Fruit fly (Drosophila melanogaster) whole organism, prepupa: Measurements from ENCODE around the gene CG42853.

Experiments
- Blimp-1 ChIP-seq: fragments of 200-800 bp; sonication (Bioruptor generic); optimal IDR thresholded peaks from 3 replicates; lab custom pipeline; 2017; ENCODE audit warnings: missing biosample characterization, missing genetic modification characterization, mild to moderate bottlenecking, moderate library complexity, missing genetic modification reagents
- CG10631 ChIP-seq: fragments of 200-800 bp; sonication (Bioruptor generic); optimal IDR thresholded peaks from 2 replicates; lab custom pipeline; 2016; ENCODE audit warnings: missing biosample characterization, missing genetic modification characterization
- CG11762 ChIP-seq: fragments of 200-800 bp; sonication (Bioruptor generic); optimal IDR thresholded peaks from 3 replicates; lab custom pipeline; 2016; ENCODE audit warnings: missing biosample characterization, missing genetic modification characterization; ENCODE audit not compliant: insufficient read depth
- CG11902 ChIP-seq: fragments of 200-800 bp; sonication (Bioruptor generic); optimal IDR thresholded peaks from 3 replicates; lab custom pipeline; 2016; ENCODE audit warnings: missing biosample characterization, missing genetic modification characterization
- CG15336 ChIP-seq: fragments of 200-800 bp; sonication (Bioruptor generic); IDR thresholded peaks from 2 replicates; pipeline ENCODE4 v1.3.6; 2022; ENCODE audit warnings: missing biosample characterization, missing genetic modification characterization
- CG16779 ChIP-seq: fragments of 200-800 bp; sonication (Bioruptor generic); optimal IDR thresholded peaks from 3 replicates; lab custom pipeline; 2017; ENCODE audit warnings: missing biosample characterization, mild to moderate bottlenecking, missing genetic modification characterization
- CG3032 ChIP-seq: fragments of 200-800 bp; optimal IDR thresholded peaks from 2 replicates; lab custom pipeline; 2019; ENCODE audit warnings: missing biosample characterization, mild to moderate bottlenecking, missing genetic modification characterization, moderate library complexity
- CG31627 ChIP-seq: fragments of 200-800 bp; sonication (Bioruptor generic); optimal IDR thresholded peaks from 3 replicates; lab custom pipeline; 2016; ENCODE audit warnings: missing biosample characterization, missing genetic modification characterization
- CG32006 ChIP-seq: fragments of 200-800 bp; sonication (Bioruptor generic); optimal IDR thresholded peaks from 3 replicates; lab custom pipeline; 2017; ENCODE audit warnings: missing biosample characterization, mild to moderate bottlenecking, missing genetic modification characterization
- CG34406 ChIP-seq: fragments of 200-800 bp; sonication (Bioruptor generic); optimal IDR thresholded peaks from 3 replicates; lab custom pipeline; 2016; ENCODE audit warnings: missing biosample characterization, missing genetic modification characterization
- CG3919 ChIP-seq: fragments of 200-800 bp; sonication (Bioruptor generic); optimal IDR thresholded peaks from 3 replicates; lab custom pipeline; 2016; ENCODE audit warnings: missing biosample characterization, missing genetic modification characterization
- CG6276 ChIP-seq: fragments of 200-800 bp; sonication (Bioruptor generic); optimal IDR thresholded peaks from 2 replicates; lab custom pipeline; 2017; ENCODE audit warnings: missing biosample characterization, mild to moderate bottlenecking, missing genetic modification characterization
- CG6792 ChIP-seq: fragments of 200-800 bp; sonication (Bioruptor generic); optimal IDR thresholded peaks from 3 replicates; lab custom pipeline; 2016; ENCODE audit warnings: missing biosample characterization, missing genetic modification characterization
- CG6808 ChIP-seq: fragments of 200-800 bp; sonication (Bioruptor generic); optimal IDR thresholded peaks from 3 replicates; lab custom pipeline; 2017; ENCODE audit warnings: missing biosample characterization, missing genetic modification characterization, mild to moderate bottlenecking, moderate library complexity, missing genetic modification reagents
- CG6854 ChIP-seq: fragments of 200-800 bp; sonication (Bioruptor generic); optimal IDR thresholded peaks from 2 replicates; lab custom pipeline; 2017; ENCODE audit warnings: missing biosample characterization, mild to moderate bottlenecking, missing genetic modification characterization
- CG7368 ChIP-seq: fragments of 200-800 bp; sonication (Bioruptor generic); optimal IDR thresholded peaks from 3 replicates; lab custom pipeline; 2016; ENCODE audit warnings: missing biosample characterization, missing genetic modification characterization
- CG8119 ChIP-seq: fragments of 200-800 bp; sonication (Bioruptor generic); IDR thresholded peaks from 3 replicates; pipeline ENCODE4 v1.3.6; 2022; ENCODE audit warnings: missing biosample characterization, missing genetic modification characterization
- CG8632 ChIP-seq: fragments of 200-800 bp; sonication (Bioruptor generic); optimal IDR thresholded peaks from 3 replicates; lab custom pipeline; 2016; ENCODE audit warnings: missing biosample characterization, missing genetic modification characterization
- CG9139 ChIP-seq: fragments of 200-800 bp; sonication (Bioruptor generic); optimal IDR thresholded peaks from 3 replicates; lab custom pipeline; 2017; ENCODE audit warnings: missing biosample characterization, mild to moderate bottlenecking, missing genetic modification characterization
- Eip78C ChIP-seq: fragments of 200-800 bp; sonication (Bioruptor generic); peaks from one replicate; lab custom pipeline; 2016; ENCODE audit warnings: missing biosample characterization, missing genetic modification characterization
- Eip93F ChIP-seq: fragments of 200-800 bp; sonication (Bioruptor generic); optimal IDR thresholded peaks from 2 replicates; lab custom pipeline; 2016; ENCODE audit warnings: missing biosample characterization, mild to moderate bottlenecking, missing genetic modification characterization
- Ets21C ChIP-seq: fragments of 200-800 bp; sonication (Bioruptor generic); optimal IDR thresholded peaks from 3 replicates; lab custom pipeline; 2016; ENCODE audit warnings: missing biosample characterization, missing genetic modification characterization
- Ets96B ChIP-seq: fragments of 200-800 bp; optimal IDR thresholded peaks from 2 replicates; lab custom pipeline; 2019; ENCODE audit warnings: missing biosample characterization, mild to moderate bottlenecking, missing genetic modification characterization, moderate library complexity
- Gug ChIP-seq: fragments of 200-800 bp; sonication (Bioruptor generic); IDR thresholded peaks from 2 replicates; pipeline ENCODE4 v1.3.6; 2022; ENCODE audit warnings: missing biosample characterization, missing genetic modification characterization
- Hr38 ChIP-seq: sonication (Bioruptor generic); optimal IDR thresholded peaks from 2 replicates; lab custom pipeline; 2016; ENCODE audit warnings: missing biosample characterization, missing genetic modification characterization
- Hr39 ChIP-seq: fragments of 200-800 bp; sonication (Bioruptor generic); optimal IDR thresholded peaks from 2 replicates; lab custom pipeline; 2016; ENCODE audit warnings: missing biosample characterization, missing genetic modification characterization
- Hr4 ChIP-seq: fragments of 200-800 bp; sonication (Bioruptor generic); optimal IDR thresholded peaks from 3 replicates; lab custom pipeline; 2016; ENCODE audit warnings: missing biosample characterization, missing genetic modification characterization
- OdsH ChIP-seq: fragments of 200-800 bp; sonication (Bioruptor generic); optimal IDR thresholded peaks from 3 replicates; lab custom pipeline; 2016; ENCODE audit warnings: missing biosample characterization, missing genetic modification characterization
- Smox ChIP-seq: fragments of 200-800 bp; sonication (Bioruptor generic); optimal IDR thresholded peaks from 3 replicates; lab custom pipeline; 2016; ENCODE audit warnings: missing biosample characterization, missing genetic modification characterization
- Sox102F ChIP-seq: fragments of 200-800 bp; sonication (Bioruptor generic); optimal IDR thresholded peaks from 2 replicates; lab custom pipeline; 2016; ENCODE audit warnings: missing biosample characterization, mild to moderate bottlenecking, missing genetic modification characterization
- achi ChIP-seq: fragments of 200-800 bp; sonication (Bioruptor generic); optimal IDR thresholded peaks from 3 replicates; lab custom pipeline; 2016; ENCODE audit warnings: missing biosample characterization, missing genetic modification characterization
- cyc ChIP-seq: fragments of 200-800 bp; sonication (Bioruptor generic); optimal IDR thresholded peaks from 3 replicates; lab custom pipeline; 2016; ENCODE audit warnings: missing biosample characterization, missing genetic modification characterization
- dac ChIP-seq: fragments of 200-800 bp; sonication (Bioruptor generic); optimal IDR thresholded peaks from 2 replicates; lab custom pipeline; 2017; ENCODE audit warnings: missing biosample characterization, mild to moderate bottlenecking, missing genetic modification characterization
- eg ChIP-seq: fragments of 200-800 bp; sonication (Bioruptor generic); IDR thresholded peaks from 3 replicates; pipeline ENCODE4 v1.3.6; 2022; ENCODE audit warnings: missing biosample characterization, missing genetic modification characterization
- esn ChIP-seq: fragments of 200-800 bp; sonication (Bioruptor generic); optimal IDR thresholded peaks from 2 replicates; lab custom pipeline; 2016; ENCODE audit warnings: missing biosample characterization, mild to moderate bottlenecking, missing genetic modification characterization, moderate library complexity
- fd59A ChIP-seq: fragments of 200-800 bp; sonication (Bioruptor generic); optimal IDR thresholded peaks from 2 replicates; lab custom pipeline; 2017; ENCODE audit warnings: missing biosample characterization, mild to moderate bottlenecking, missing genetic modification characterization, missing genetic modification reagents
- lz ChIP-seq: fragments of 200-800 bp; sonication (Bioruptor generic); optimal IDR thresholded peaks from 3 replicates; lab custom pipeline; 2016; ENCODE audit warnings: missing biosample characterization, missing genetic modification characterization
- net ChIP-seq: fragments of 200-800 bp; sonication (Bioruptor generic); optimal IDR thresholded peaks from 3 replicates; lab custom pipeline; 2016; ENCODE audit warnings: missing biosample characterization, missing genetic modification characterization
- salr ChIP-seq, 2 experiments: fragments of 200-800 bp; sonication (Bioruptor generic); optimal IDR thresholded peaks; 3 replicates each; lab custom pipeline; 2016 to 2018; ENCODE audit warnings: missing biosample characterization in 2 of 2, missing genetic modification characterization in 2 of 2, mild to moderate bottlenecking in 1 of 2
- spab ChIP-seq: fragments of 200-800 bp; sonication (Bioruptor generic); optimal IDR thresholded peaks from 2 replicates; lab custom pipeline; 2017; ENCODE audit warnings: missing biosample characterization, mild to moderate bottlenecking, missing genetic modification characterization, missing genetic modification reagents
- ss ChIP-seq, 2 experiments: fragments of 200-800 bp; sonication (Bioruptor generic); optimal IDR thresholded peaks; 2 replicates in 1 of 2; 3 replicates in 1 of 2; lab custom pipeline; 2017 to 2018; ENCODE audit warnings: mild to moderate bottlenecking in 2 of 2, missing biosample characterization in 2 of 2, missing genetic modification characterization in 2 of 2, moderate library complexity in 1 of 2
- svp ChIP-seq: fragments of 200-800 bp; sonication (Bioruptor generic); peaks from one replicate; lab custom pipeline; 2016; ENCODE audit warnings: missing biosample characterization, missing genetic modification characterization
- topi ChIP-seq: fragments of 200-800 bp; sonication (Bioruptor generic); optimal IDR thresholded peaks from 3 replicates; lab custom pipeline; 2016; ENCODE audit warnings: missing biosample characterization, missing genetic modification characterization
- vri ChIP-seq: fragments of 200-800 bp; sonication (Bioruptor generic); optimal IDR thresholded peaks from 3 replicates; lab custom pipeline; 2016; ENCODE audit warnings: missing biosample characterization, mild to moderate bottlenecking, missing genetic modification characterization

The CG42853 gene

dm6 chr3L:18079610-18080497 is 41.9 kb downstream of the CG42853 start (continued):
- peak; percentile 73 for TF ChIP-seq achi (GFP tag; lab: Kevin White, UChicago)
- TF ChIP-seq OdsH = peak; percentile 67
- peak; percentile 88 for TF ChIP-seq CG9139
- no peak for TF ChIP-seq Hr39 (GFP tag; lab: Kevin White, UChicago)
- peak; percentile 14 for TF ChIP-seq cyc
- peak; percentile 87 for TF ChIP-seq CG6808 (GFP tag; lab: Kevin White, UChicago)
- TF ChIP-seq Hr38 = no peak
- peak; percentile 78 for TF ChIP-seq CG3032 (tag; lab: Kevin White, UChicago)
- peak; percentile 27 for TF ChIP-seq CG8632
- TF ChIP-seq Smox (GFP tag; lab: Kevin White, UChicago) = no peak

dm6 chr3L:18079123-18079522 is 42.7 kb downstream of the CG42853 start:
- TF ChIP-seq esn (GFP tag; lab: Kevin White, UChicago) (no peak), Hr39 (GFP tag; lab: Kevin White, UChicago) (no peak), CG11762 (GFP tag; lab: Kevin White, UChicago) (no peak), ss (GFP tag; optimal IDR thresholded peaks at IDR 0.05; lab: Kevin White, UChicago) (no peak), achi (GFP tag; lab: Kevin White, UChicago) (no peak), svp (GFP tag; lab: Kevin White, UChicago) (no peak), CG6276 (GFP tag; lab: Kevin White, UChicago) (no peak), CG15336 (no peak), vri (GFP tag; lab: Kevin White, UChicago) (no peak), CG11902 (GFP tag; lab: Kevin White, UChicago) (no peak), CG8119 (GFP tag; lab: Robert Waterston, UW) (no peak), Eip78C (GFP tag; lab: Kevin White, UChicago) (no peak), Gug (GFP tag; lab: Robert Waterston, UW) (no peak), eg (GFP tag; lab: Robert Waterston, UW) (no peak), CG3032 (tag; lab: Kevin White, UChicago) (no peak), OdsH (no peak)

dm6 chr3L:18078614-18079013 is 43.2 kb downstream of the CG42853 start:
- TF ChIP-seq net (GFP tag; lab: Kevin White, UChicago) (peak; percentile 23), CG34406 (GFP tag; lab: Kevin White, UChicago) (peak; percentile 8), CG6854 (GFP tag; lab: Kevin White, UChicago) (no peak), CG6808 (GFP tag; lab: Kevin White, UChicago) (peak; percentile 77), CG8119 (GFP tag; lab: Robert Waterston, UW) (peak; percentile 79), Blimp-1 (GFP tag; lab: Kevin White, UChicago) (no peak), vri (GFP tag; lab: Kevin White, UChicago) (no peak), topi (GFP tag; lab: Kevin White, UChicago) (peak; percentile 0), dac (GFP tag; lab: Kevin White, UChicago) (no peak), CG8632 (peak; percentile 31), spab (GFP tag; lab: Kevin White, UChicago) (peak; percentile 56), ss (GFP tag; optimal IDR thresholded peaks at IDR 0.05; lab: Kevin White, UChicago) (peak in 1 of 2 experiments; percentile 60), CG3032 (tag; lab: Kevin White, UChicago) (peak; percentile 70), CG10631 (GFP tag; lab: Kevin White, UChicago) (peak; percentile 76), Eip93F (GFP tag; lab: Kevin White, UChicago) (no peak), Ets21C (no peak), Hr38 (no peak), CG7368 (GFP tag; lab: Kevin White, UChicago) (no peak), lz (GFP tag; lab: Kevin White, UChicago) (no peak), CG32006 (GFP tag; lab: Kevin White, UChicago) (peak; percentile 74), CG16779 (tag; lab: Kevin White, UChicago) (peak; percentile 33), esn (GFP tag; lab: Kevin White, UChicago) (no peak), Gug (GFP tag; lab: Robert Waterston, UW) (peak; percentile 36; the same call in 1 of the 2 replicates), Hr39 (GFP tag; lab: Kevin White, UChicago) (peak; percentile 16), OdsH (peak; percentile 20), fd59A (GFP tag; lab: Kevin White, UChicago) (peak; percentile 76), Ets96B (tag; lab: Kevin White, UChicago) (peak; percentile 46), CG6276 (GFP tag; lab: Kevin White, UChicago) (peak; percentile 54), CG3919 (GFP tag; lab: Kevin White, UChicago) (peak; percentile 43), CG15336 (peak; percentile 81), salr (GFP tag; optimal IDR thresholded peaks at IDR 0.05; lab: Kevin White, UChicago) (peak; percentile 57 to 74), CG31627 (peak; percentile 12), Sox102F (peak; percentile 10), CG6792 (no peak), Hr4 (GFP tag; lab: Kevin White, UChicago) (peak; percentile 65)
